Fruit fly (Drosophila melanogaster) whole organism, embryonic: ENCODE measurements around the gene Trax.

Experiments used
- Asciz ChIP-seq: fragments of 200-800 bp; sonication (Bioruptor generic); optimal IDR thresholded peaks from 2 replicates; lab custom pipeline; 2017; ENCODE audit warnings: missing biosample characterization, mild to moderate bottlenecking, missing genetic modification characterization, missing genetic modification reagents
- B-H2 ChIP-seq: fragments of 200-800 bp; sonication (Bioruptor generic); optimal IDR thresholded peaks from 2 replicates; lab custom pipeline; 2018; ENCODE audit warnings: missing biosample characterization, mild to moderate bottlenecking, missing genetic modification characterization
- CG10267 ChIP-seq: fragments of 200-800 bp; sonication (Bioruptor generic); optimal IDR thresholded peaks from 2 replicates; lab custom pipeline; 2018; ENCODE audit warnings: missing biosample characterization, mild to moderate bottlenecking, missing genetic modification characterization, moderate library complexity
- CG10366 ChIP-seq: fragments of 200-800 bp; sonication (Bioruptor generic); IDR thresholded peaks from 2 replicates; pipeline ENCODE4 v1.3.6; 2022; ENCODE audit warnings: missing biosample characterization, missing genetic modification characterization
- CG10543 ChIP-seq: fragments of 200-800 bp; sonication (Bioruptor generic); optimal IDR thresholded peaks from 3 replicates; lab custom pipeline; 2017; ENCODE audit warnings: missing biosample characterization, mild to moderate bottlenecking, missing genetic modification characterization, moderate library complexity
- CG11723 ChIP-seq: fragments of 200-800 bp; sonication (Bioruptor generic); optimal IDR thresholded peaks from 2 replicates; lab custom pipeline; 2017; ENCODE audit warnings: missing biosample characterization, mild to moderate bottlenecking, missing genetic modification characterization
- CG12391 ChIP-seq: fragments of 200-800 bp; sonication (Bioruptor generic); optimal IDR thresholded peaks from 3 replicates; lab custom pipeline; 2018; ENCODE audit warnings: missing biosample characterization, mild to moderate bottlenecking, missing genetic modification characterization, moderate library complexity
- CG16813 ChIP-seq: fragments of 200-800 bp; sonication (Bioruptor generic); IDR thresholded peaks from 3 replicates; pipeline ENCODE4 v1.3.6; 2022; ENCODE audit warnings: missing biosample characterization, missing genetic modification characterization; ENCODE audit not compliant: partially characterized antibody
- CG17328 ChIP-seq: fragments of 200-800 bp; sonication (Bioruptor generic); IDR thresholded peaks from 2 replicates; pipeline ENCODE4 v1.3.6; 2022; ENCODE audit warnings: missing biosample characterization, missing genetic modification characterization
- CG17612 ChIP-seq: fragments of 200-800 bp; sonication (Bioruptor generic); IDR thresholded peaks from 2 replicates; pipeline ENCODE4 v1.3.6; 2022; ENCODE audit warnings: missing biosample characterization, missing genetic modification characterization
- CG18619 ChIP-seq: fragments of 200-800 bp; sonication (Bioruptor generic); optimal IDR thresholded peaks from 3 replicates; lab custom pipeline; 2017; ENCODE audit warnings: missing biosample characterization, mild to moderate bottlenecking, missing genetic modification characterization
- CG2120 ChIP-seq: fragments of 200-800 bp; sonication (Bioruptor generic); optimal IDR thresholded peaks from 3 replicates; lab custom pipeline; 2016; ENCODE audit warnings: missing biosample characterization, missing genetic modification characterization
- CG2678 ChIP-seq: fragments of 200-800 bp; sonication (Bioruptor generic); optimal IDR thresholded peaks from 3 replicates; lab custom pipeline; 2019; ENCODE audit warnings: missing biosample characterization, mild to moderate bottlenecking, missing genetic modification characterization, moderate library complexity
- CG2712 ChIP-seq: fragments of 200-800 bp; optimal IDR thresholded peaks from 3 replicates; lab custom pipeline; 2019; ENCODE audit warnings: missing biosample characterization, mild to moderate bottlenecking, missing genetic modification characterization, moderate library complexity
- CG30020 ChIP-seq: fragments of 200-800 bp; optimal IDR thresholded peaks from 2 replicates; lab custom pipeline; 2019; ENCODE audit warnings: missing biosample characterization, mild to moderate bottlenecking, missing genetic modification characterization, moderate library complexity
- CG30431 ChIP-seq: fragments of 200-800 bp; sonication (Bioruptor generic); optimal IDR thresholded peaks from 2 replicates; lab custom pipeline; 2017; ENCODE audit warnings: missing biosample characterization, missing genetic modification characterization
- CG4282 ChIP-seq: fragments of 200-800 bp; sonication (Bioruptor generic); optimal IDR thresholded peaks from 2 replicates; lab custom pipeline; 2016; ENCODE audit warnings: missing biosample characterization, missing genetic modification characterization
- CG6654 ChIP-seq: fragments of 200-800 bp; sonication (Bioruptor generic); optimal IDR thresholded peaks from 2 replicates; lab custom pipeline; 2017; ENCODE audit warnings: missing biosample characterization, mild to moderate bottlenecking, missing genetic modification characterization
- CG6689 ChIP-seq: fragments of 200-800 bp; sonication (Bioruptor generic); IDR thresholded peaks from 2 replicates; pipeline ENCODE4 v1.3.6; 2022; ENCODE audit warnings: missing biosample characterization, missing genetic modification characterization
- CG8089 ChIP-seq: fragments of 200-800 bp; sonication (Bioruptor generic); optimal IDR thresholded peaks from 3 replicates; lab custom pipeline; 2016; ENCODE audit warnings: missing biosample characterization, missing genetic modification characterization
- CG8281 ChIP-seq: fragments of 200-800 bp; sonication (Bioruptor generic); optimal IDR thresholded peaks from 2 replicates; lab custom pipeline; 2018; ENCODE audit warnings: missing biosample characterization, mild to moderate bottlenecking, missing genetic modification characterization, moderate library complexity
- CG9932 ChIP-seq: fragments of 200-800 bp; sonication (Bioruptor generic); IDR thresholded peaks from 2 replicates; pipeline ENCODE4 v1.3.6; 2022; ENCODE audit warnings: missing biosample characterization, missing genetic modification characterization
- Camta ChIP-seq: fragments of 200-800 bp; sonication (Bioruptor generic); optimal IDR thresholded peaks from 2 replicates; lab custom pipeline; 2016; ENCODE audit warnings: missing biosample characterization, missing genetic modification characterization
- D19B ChIP-seq: fragments of 200-800 bp; sonication (Bioruptor generic); optimal IDR thresholded peaks from 2 replicates; lab custom pipeline; 2017; ENCODE audit warnings: missing biosample characterization, mild to moderate bottlenecking, missing genetic modification characterization
- Dp ChIP-seq: fragments of 200-800 bp; sonication (Bioruptor generic); optimal IDR thresholded peaks from 2 replicates; lab custom pipeline; 2018; ENCODE audit warnings: missing biosample characterization, mild to moderate bottlenecking, missing genetic modification characterization, moderate library complexity
- ERR ChIP-seq: fragments of 200-800 bp; sonication (Bioruptor generic); optimal IDR thresholded peaks from 2 replicates; lab custom pipeline; 2016; ENCODE audit warnings: missing biosample characterization, missing genetic modification characterization
- Ets97D ChIP-seq: fragments of 200-800 bp; sonication (Bioruptor generic); optimal IDR thresholded peaks from 3 replicates; lab custom pipeline; 2016; ENCODE audit warnings: missing biosample characterization, missing genetic modification characterization
- Lhr ChIP-seq: fragments of 200-800 bp; sonication (Bioruptor generic); optimal IDR thresholded peaks from 3 replicates; lab custom pipeline; 2017; ENCODE audit warnings: mild to moderate bottlenecking, missing biosample characterization, missing genetic modification reagents, missing genetic modification characterization
- NC2α ChIP-seq: fragments of 200-800 bp; sonication (Bioruptor generic); optimal IDR thresholded peaks from 2 replicates; lab custom pipeline; 2016; ENCODE audit warnings: missing biosample characterization, missing genetic modification characterization
- Nf-YC ChIP-seq: fragments of 200-800 bp; optimal IDR thresholded peaks from 3 replicates; lab custom pipeline; 2019; ENCODE audit warnings: missing biosample characterization, mild to moderate bottlenecking, missing genetic modification characterization, moderate library complexity
- Pdp1 ChIP-seq, 2 experiments: fragments of 200-800 bp; sonication (Bioruptor generic); optimal IDR thresholded peaks; 3 replicates each; lab custom pipeline; 2016; ENCODE audit warnings: missing biosample characterization in 2 of 2, missing genetic modification characterization in 2 of 2, mild to moderate bottlenecking in 1 of 2, moderate library complexity in 1 of 2
- Spps ChIP-seq: fragments of 200-800 bp; sonication (Bioruptor generic); optimal IDR thresholded peaks from 2 replicates; lab custom pipeline; 2018; ENCODE audit warnings: missing biosample characterization, mild to moderate bottlenecking, missing genetic modification characterization
- Sry-δ ChIP-seq: fragments of 200-800 bp; sonication (Bioruptor generic); optimal IDR thresholded peaks from 2 replicates; lab custom pipeline; 2016; ENCODE audit warnings: missing biosample characterization, missing genetic modification characterization
- bab2 ChIP-seq: fragments of 200-800 bp; sonication (Bioruptor generic); optimal IDR thresholded peaks from 2 replicates; lab custom pipeline; 2016; ENCODE audit warnings: missing biosample characterization, missing genetic modification characterization
- cad ChIP-seq: fragments of >200 bp; optimal IDR thresholded peaks from 2 replicates; lab custom pipeline; 2017; ENCODE audit warnings: missing biosample characterization, missing genetic modification characterization
- ems ChIP-seq: fragments of 200-800 bp; sonication (Bioruptor generic); optimal IDR thresholded peaks from 3 replicates; lab custom pipeline; 2016; ENCODE audit warnings: missing biosample characterization, missing genetic modification characterization
- eyg ChIP-seq: fragments of 200-800 bp; sonication (Bioruptor generic); optimal IDR thresholded peaks from 3 replicates; lab custom pipeline; 2016; ENCODE audit warnings: missing biosample characterization, missing genetic modification characterization
- gem ChIP-seq: fragments of 200-800 bp; sonication (Bioruptor generic); optimal IDR thresholded peaks from 2 replicates; lab custom pipeline; 2019; ENCODE audit warnings: missing biosample characterization, mild to moderate bottlenecking, missing genetic modification characterization, moderate library complexity
- gsb-n ChIP-seq: fragments of 200-800 bp; sonication (Bioruptor generic); optimal IDR thresholded peaks from 3 replicates; lab custom pipeline; 2018; ENCODE audit warnings: missing biosample characterization, mild to moderate bottlenecking, missing genetic modification characterization
- h ChIP-seq: fragments of >200 bp; optimal IDR thresholded peaks from 2 replicates; lab custom pipeline; 2017
- ind ChIP-seq: fragments of 200-800 bp; sonication (Bioruptor generic); optimal IDR thresholded peaks from 3 replicates; lab custom pipeline; 2016; ENCODE audit warnings: missing biosample characterization, missing genetic modification characterization
- lab ChIP-seq: fragments of 200-800 bp; sonication (Bioruptor generic); optimal IDR thresholded peaks from 3 replicates; lab custom pipeline; 2017; ENCODE audit warnings: missing biosample characterization, missing genetic modification characterization, mild to moderate bottlenecking, moderate library complexity, missing genetic modification reagents
- lilli ChIP-seq: fragments of 200-800 bp; sonication (Bioruptor generic); optimal IDR thresholded peaks from 3 replicates; lab custom pipeline; 2016; ENCODE audit warnings: missing biosample characterization, missing genetic modification characterization
- luna ChIP-seq: fragments of 200-800 bp; sonication (Bioruptor generic); optimal IDR thresholded peaks from 2 replicates; lab custom pipeline; 2016; ENCODE audit warnings: missing biosample characterization, missing genetic modification characterization
- otp ChIP-seq: fragments of 200-800 bp; sonication (Bioruptor generic); IDR thresholded peaks from 3 replicates; pipeline ENCODE4, ENCODE4 v1.3.6; 2022; ENCODE audit warnings: missing biosample characterization, missing genetic modification characterization
- pan ChIP-seq, 4 experiments: fragments of >200 bp in 3 of 4; fragments of 200-800 bp in 1 of 4; sonication (Bioruptor generic) in 1 of 4; optimal IDR thresholded peaks in 3 of 4; IDR thresholded peaks in 1 of 4; 2 replicates each; pipeline versions ENCODE4 v1.3.6 to Lab custom; 2017 to 2022; ENCODE audit warnings: missing biosample characterization in 2 of 4, missing genetic modification characterization in 2 of 4, mixed read lengths in 1 of 4
- ranshi ChIP-seq: fragments of 200-800 bp; sonication (Bioruptor generic); IDR thresholded peaks from 2 replicates; pipeline ENCODE4 v1.3.6; 2022; ENCODE audit warnings: missing biosample characterization, missing genetic modification characterization
- schlank ChIP-seq: fragments of 200-800 bp; sonication (Bioruptor generic); optimal IDR thresholded peaks from 2 replicates; lab custom pipeline; 2018; ENCODE audit warnings: missing biosample characterization, mild to moderate bottlenecking, missing genetic modification characterization
- sug ChIP-seq: fragments of 200-800 bp; optimal IDR thresholded peaks from 2 replicates; lab custom pipeline; 2019; ENCODE audit warnings: missing biosample characterization, mild to moderate bottlenecking, missing genetic modification characterization, moderate library complexity

Trax gene

dm6 chr3R:15319912-15320746, 41.4 kb upstream of the Trax start, which contains the start of the genes CG6276 and CG44040 (continued):
- TF ChIP-seq NC2α (GFP tag; lab: Kevin White, UChicago): no peak
- peak; percentile 42 for TF ChIP-seq Nf-YC (tag; lab: Kevin White, UChicago)
- TF ChIP-seq CG8089 (GFP tag; lab: Kevin White, UChicago): peak; percentile 6
- no peak for TF ChIP-seq CG17612 (GFP tag; lab: Robert Waterston, UW)
- peak; percentile 64 for TF ChIP-seq gem
- TF ChIP-seq h (lab: Kevin White, UChicago): no peak
- peak; percentile 28 for TF ChIP-seq Ets97D
- peak; percentile 2 for TF ChIP-seq gsb-n (tag; lab: Kevin White, UChicago)
- TF ChIP-seq otp (GFP tag; lab: Robert Waterston, UW): 0 out of 3 replicates have a peak, but pooled peaks have one; percentile 23
- TF ChIP-seq CG4282 (GFP tag; lab: Kevin White, UChicago): no peak
- peak; percentile 6 for TF ChIP-seq schlank (tag; lab: Kevin White, UChicago)
- no peak for TF ChIP-seq CG16813 (GFP tag; lab: Robert Waterston, UW)
- peak; percentile 57 for TF ChIP-seq CG9932
- peak; percentile 64 for TF ChIP-seq lilli (GFP tag; lab: Kevin White, UChicago)
- TF ChIP-seq Spps (tag; lab: Kevin White, UChicago): no peak
- TF ChIP-seq CG2712: peak; percentile 53
- no peak for TF ChIP-seq Lhr (GFP tag; lab: Kevin White, UChicago)
- TF ChIP-seq Pdp1 (GFP tag; optimal IDR thresholded peaks at IDR 0.05; lab: Kevin White, UChicago): peak; percentile 34 to 48
- peak; percentile 24 for TF ChIP-seq bab2 (GFP tag; lab: Kevin White, UChicago)
- peak; percentile 38 for TF ChIP-seq CG8281 (tag; lab: Kevin White, UChicago)
- no peak for TF ChIP-seq cad (GFP tag; lab: Kevin White, UChicago)
- peak; percentile 14 for TF ChIP-seq CG30020 (tag; lab: Kevin White, UChicago)
- TF ChIP-seq CG17328 (GFP tag; lab: Robert Waterston, UW): peak; percentile 24
- peak; percentile 49 for TF ChIP-seq CG12391
- peak; percentile 74 for TF ChIP-seq CG6689 (GFP tag; lab: Robert Waterston, UW)
- TF ChIP-seq ERR (GFP tag; lab: Kevin White, UChicago): no peak
- TF ChIP-seq CG18619 (GFP tag; lab: Kevin White, UChicago): peak; percentile 30
- TF ChIP-seq CG6654 (GFP tag; lab: Kevin White, UChicago): no peak
- peak; percentile 23 for TF ChIP-seq Asciz (GFP tag; lab: Kevin White, UChicago)
- peak; percentile 65 for TF ChIP-seq CG2678
- TF ChIP-seq CG30431 (GFP tag; lab: Kevin White, UChicago): peak; percentile 5
- TF ChIP-seq D19B: peak; percentile 4
- TF ChIP-seq Camta (GFP tag; lab: Kevin White, UChicago): peak; percentile 50
- peak; percentile 68 for TF ChIP-seq CG2120 (GFP tag; lab: Kevin White, UChicago)
- TF ChIP-seq pan (optimal IDR thresholded peaks at IDR 0.05; lab: Kevin White, UChicago): no peak
- peak in 1 of 2 experiments; percentile 49 for TF ChIP-seq pan (GFP tag; optimal IDR thresholded peaks at IDR 0.05 in 1 of 2, IDR thresholded peaks at IDR 0.05 in 1 of 2)
- TF ChIP-seq lab (GFP tag; lab: Kevin White, UChicago): peak; percentile 76
- TF ChIP-seq ems (GFP tag; lab: Kevin White, UChicago): peak; percentile 38
- peak; percentile 13 for TF ChIP-seq CG10267
- no peak for TF ChIP-seq eyg
- TF ChIP-seq sug (tag; lab: Kevin White, UChicago): peak; percentile 49
- peak; percentile 15 for TF ChIP-seq Sry-δ (GFP tag; lab: Kevin White, UChicago)
- TF ChIP-seq CG10543 (GFP tag; lab: Kevin White, UChicago): peak; percentile 69
- TF ChIP-seq Dp (GFP tag; lab: Kevin White, UChicago): peak; percentile 21
- TF ChIP-seq CG11723 (GFP tag; lab: Kevin White, UChicago): peak; percentile 22
- peak; percentile 45 for TF ChIP-seq B-H2 (GFP tag; lab: Kevin White, UChicago)
- peak; percentile 34 for TF ChIP-seq luna
- no peak for TF ChIP-seq CG10366 (GFP tag; lab: Robert Waterston, UW)
- TF ChIP-seq ind: peak; percentile 29
- TF ChIP-seq ranshi: peak; percentile 58
